Worm (Caenorhabditis elegans): Measurements from ENCODE around the gene fbxa-32.

DNA sequence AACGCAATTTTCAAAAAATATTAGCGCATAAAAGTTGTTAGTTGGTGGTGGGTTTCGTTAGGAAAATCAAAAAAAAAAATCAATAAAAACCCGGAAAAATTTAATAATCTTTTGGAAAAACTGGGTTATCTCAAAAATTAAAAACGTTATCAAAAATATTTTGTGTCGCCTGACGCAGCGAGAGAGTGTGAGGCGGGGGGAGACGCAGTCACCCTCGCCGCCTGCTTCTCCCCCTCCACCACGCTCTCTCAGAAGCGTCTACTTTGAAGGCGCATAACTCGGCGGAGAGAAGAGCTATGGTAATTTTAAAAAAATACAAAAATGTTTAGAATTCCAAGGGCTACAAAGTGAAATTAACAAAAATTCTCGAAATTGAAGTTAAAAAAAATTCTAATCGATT, 43.9 kb downstream of the fbxa-32 start:
- no peak for TF ChIP-seq ama-1 (optimal IDR thresholded peaks at IDR 0.05)
- TF ChIP-seq flt-1 (GFP tag; IDR thresholded peaks at IDR 0.05) = no peak
- no peak for TF ChIP-seq ceh-36 (tag; optimal IDR thresholded peaks at IDR 0.05)
- no peak for TF ChIP-seq tra-4 (tag; optimal IDR thresholded peaks at IDR 0.05)
- TF ChIP-seq tbx-11 (GFP tag; IDR thresholded peaks at IDR 0.05) = no peak
- TF ChIP-seq ceh-13 (GFP tag; optimal IDR thresholded peaks at IDR 0.05) = no peak
- no peak for TF ChIP-seq hmbx-1 (tag; optimal IDR thresholded peaks at IDR 0.05)
- no peak for TF ChIP-seq B0310.2 (tag; optimal IDR thresholded peaks at IDR 0.05)
- no peak for TF ChIP-seq hnd-1 (tag; optimal IDR thresholded peaks at IDR 0.05)
